Worm (Caenorhabditis elegans) whole organism, L1 larva: ENCODE data around the gene B0361.11.
A peak's percentile ranks its signal among the peaks of the same experiment; 100 is the strongest.

Experiments used
- C16A3.4 ChIP-seq: fragments of 150-350 bp; optimal IDR thresholded peaks from 2 replicates; lab custom pipeline; 2014; ENCODE audit warnings: missing biosample characterization, missing genetic modification characterization
- aha-1 ChIP-seq: fragments of 150-350 bp; optimal IDR thresholded peaks from 2 replicates; lab custom pipeline; 2014; ENCODE audit warnings: missing biosample characterization, missing genetic modification characterization
- ama-1 ChIP-seq: fragments of 150-350 bp; optimal IDR thresholded peaks from 2 replicates; lab custom pipeline; 2014
- ceh-88 ChIP-seq: fragments of 200-800 bp; sonication (Bioruptor generic); IDR thresholded peaks from 2 replicates; pipeline ENCODE4 v1.3.6; 2022; ENCODE audit warnings: missing genetic modification characterization, missing compliant biosample characterization
- ces-1 ChIP-seq: fragments of 150-350 bp; optimal IDR thresholded peaks from 2 replicates; lab custom pipeline; 2014; ENCODE audit warnings: missing biosample characterization, missing genetic modification reagents, missing genetic modification characterization
- efl-1 ChIP-seq, 4 experiments: fragments of 150-350 bp; optimal IDR thresholded peaks in 3 of 4; peaks in 1 of 4; 1 replicate in 1 of 4; 2 replicates in 3 of 4; lab custom pipeline; 2014; ENCODE audit warnings: missing biosample characterization in 2 of 4, missing genetic modification characterization in 2 of 4, missing genetic modification reagents in 2 of 4
- efl-3 ChIP-seq: fragments of 200-800 bp; sonication (Bioruptor generic); optimal IDR thresholded peaks from 2 replicates; lab custom pipeline; 2018; ENCODE audit warnings: mild to moderate bottlenecking, missing genetic modification characterization, missing compliant biosample characterization
- egl-13 ChIP-seq: sonication (generic microtip); optimal IDR thresholded peaks from 2 replicates; lab custom pipeline; 2016; ENCODE audit warnings: missing genotype, missing genetic modification reagents, missing genetic modification characterization, missing compliant biosample characterization
- elt-2 ChIP-seq: sonication (generic microtip); optimal IDR thresholded peaks from 2 replicates; lab custom pipeline; 2016; ENCODE audit warnings: missing genetic modification characterization, mild to moderate bottlenecking, inconsistent platforms, missing compliant biosample characterization, missing genetic modification reagents
- elt-3 ChIP-seq, 6 experiments: fragments of 150-350 bp in 1 of 6; sonication (generic microtip); optimal IDR thresholded peaks; 2 replicates each; lab custom pipeline; 2017 to 2018; ENCODE audit warnings: missing biosample characterization in 6 of 6, missing genetic modification characterization in 6 of 6, inconsistent platforms in 1 of 6
- ets-5 ChIP-seq: fragments of 200-800 bp; sonication (Bioruptor generic); IDR thresholded peaks from 2 replicates; pipeline ENCODE4 v1.3.6; 2022; ENCODE audit warnings: missing genetic modification characterization, missing compliant biosample characterization
- jun-1 ChIP-seq: fragments of 150-350 bp; optimal IDR thresholded peaks from 2 replicates; lab custom pipeline; 2014; ENCODE audit warnings: missing biosample characterization, missing genetic modification reagents, missing genetic modification characterization
- lin-14 ChIP-seq: fragments of 200-800 bp; sonication (Bioruptor generic); optimal IDR thresholded peaks from 2 replicates; lab custom pipeline; 2018; ENCODE audit warnings: mild to moderate bottlenecking, missing genetic modification characterization, moderate library complexity, missing compliant biosample characterization
- lin-15B ChIP-seq: fragments of 150-350 bp; sonication (generic microtip); optimal IDR thresholded peaks from 3 replicates; lab custom pipeline; 2014; ENCODE audit warnings: missing biosample characterization, missing genetic modification characterization
- lin-35 ChIP-seq, 2 experiments: fragments of 150-350 bp; optimal IDR thresholded peaks; 2 replicates each; lab custom pipeline; 2014; ENCODE audit warnings: missing biosample characterization in 2 of 2, missing genetic modification characterization in 2 of 2, missing genetic modification reagents in 2 of 2
- lin-39 ChIP-seq: fragments of 150-350 bp; optimal IDR thresholded peaks from 2 replicates; lab custom pipeline; 2014; ENCODE audit warnings: missing biosample characterization, missing genetic modification reagents, missing genetic modification characterization
- lir-3 ChIP-seq: sonication (generic microtip); optimal IDR thresholded peaks from 2 replicates; lab custom pipeline; 2016; ENCODE audit warnings: mild to moderate bottlenecking, missing genetic modification characterization, moderate library complexity, missing compliant biosample characterization; ENCODE audit not compliant: poor library complexity
- lsy-2 ChIP-seq, 2 experiments: fragments of 150-350 bp; optimal IDR thresholded peaks; 2 replicates each; lab custom pipeline; 2014; ENCODE audit warnings: missing biosample characterization in 2 of 2, missing genetic modification characterization in 2 of 2
- mdl-1 ChIP-seq, 2 experiments: fragments of 150-350 bp; optimal IDR thresholded peaks; 2 replicates each; lab custom pipeline; 2014 to 2017; ENCODE audit warnings: missing biosample characterization in 2 of 2, missing genetic modification characterization in 2 of 2, inconsistent platforms in 1 of 2
- mep-1 ChIP-seq: fragments of 150-350 bp; optimal IDR thresholded peaks from 2 replicates; lab custom pipeline; 2014; ENCODE audit warnings: missing biosample characterization, missing genetic modification characterization
- nhr-11 ChIP-seq: fragments of 150-350 bp; optimal IDR thresholded peaks from 2 replicates; lab custom pipeline; 2014; ENCODE audit warnings: missing biosample characterization, missing genetic modification characterization
- nhr-12 ChIP-seq: sonication (generic microtip); optimal IDR thresholded peaks from 2 replicates; lab custom pipeline; 2017; ENCODE audit warnings: missing biosample characterization, missing genetic modification characterization
- nhr-20 ChIP-seq: sonication (generic microtip); optimal IDR thresholded peaks from 2 replicates; lab custom pipeline; 2016; ENCODE audit warnings: mild to moderate bottlenecking, missing genetic modification characterization, missing compliant biosample characterization
- nhr-28 ChIP-seq: fragments of 150-350 bp; optimal IDR thresholded peaks from 2 replicates; lab custom pipeline; 2014; ENCODE audit warnings: missing biosample characterization, missing genetic modification characterization
- nhr-85 ChIP-seq: sonication (generic microtip); peaks from one replicate; lab custom pipeline; 2016; ENCODE audit warnings: missing genetic modification characterization, inconsistent platforms, missing compliant biosample characterization
- nhr-90 ChIP-seq: sonication (generic microtip); optimal IDR thresholded peaks from 2 replicates; lab custom pipeline; 2016; ENCODE audit warnings: mild to moderate bottlenecking, missing genetic modification characterization, missing compliant biosample characterization; ENCODE audit not compliant: poor library complexity
- rnt-1 ChIP-seq: sonication (generic microtip); optimal IDR thresholded peaks from 2 replicates; lab custom pipeline; 2016; ENCODE audit warnings: mild to moderate bottlenecking, missing genetic modification characterization, moderate library complexity, missing compliant biosample characterization
- snpc-4 ChIP-seq: fragments of 150-350 bp; optimal IDR thresholded peaks from 2 replicates; lab custom pipeline; 2014; ENCODE audit warnings: missing biosample characterization, missing genetic modification characterization
- swsn-7 ChIP-seq: sonication (generic microtip); optimal IDR thresholded peaks from 2 replicates; lab custom pipeline; 2016; ENCODE audit warnings: missing genetic modification characterization, missing compliant biosample characterization
- tbx-2 ChIP-seq: sonication (generic microtip); optimal IDR thresholded peaks from 2 replicates; lab custom pipeline; 2016; ENCODE audit warnings: missing genetic modification characterization, missing compliant biosample characterization
- unc-130 ChIP-seq: fragments of 150-350 bp; optimal IDR thresholded peaks from 2 replicates; lab custom pipeline; 2017; ENCODE audit warnings: missing biosample characterization, missing genetic modification characterization, inconsistent platforms
- unc-98 ChIP-seq: fragments of 200-800 bp; sonication (Bioruptor generic); IDR thresholded peaks from 2 replicates; pipeline ENCODE4 v1.3.6; 2022; ENCODE audit warnings: missing genetic modification characterization, missing compliant biosample characterization
- vab-15 ChIP-seq: sonication (generic microtip); optimal IDR thresholded peaks from 2 replicates; lab custom pipeline; 2017; ENCODE audit warnings: missing genotype, mild to moderate bottlenecking, missing genetic modification characterization, missing compliant biosample characterization
- xbp-1 ChIP-seq: sonication (generic microtip); optimal IDR thresholded peaks from 2 replicates; lab custom pipeline; 2016; ENCODE audit warnings: missing genetic modification characterization, missing compliant biosample characterization
- zip-4 ChIP-seq: fragments of 200-800 bp; sonication (Bioruptor generic); optimal IDR thresholded peaks from 2 replicates; lab custom pipeline; 2018; ENCODE audit warnings: mild to moderate bottlenecking, missing genetic modification characterization, moderate library complexity, missing compliant biosample characterization
- ztf-11 ChIP-seq, 2 experiments: sonication (generic microtip); optimal IDR thresholded peaks; 2 replicates each; lab custom pipeline; 2016 to 2017; ENCODE audit warnings: missing genetic modification characterization in 2 of 2, missing biosample characterization in 1 of 2, missing compliant biosample characterization in 1 of 2

Gene B0361.11

DNA sequence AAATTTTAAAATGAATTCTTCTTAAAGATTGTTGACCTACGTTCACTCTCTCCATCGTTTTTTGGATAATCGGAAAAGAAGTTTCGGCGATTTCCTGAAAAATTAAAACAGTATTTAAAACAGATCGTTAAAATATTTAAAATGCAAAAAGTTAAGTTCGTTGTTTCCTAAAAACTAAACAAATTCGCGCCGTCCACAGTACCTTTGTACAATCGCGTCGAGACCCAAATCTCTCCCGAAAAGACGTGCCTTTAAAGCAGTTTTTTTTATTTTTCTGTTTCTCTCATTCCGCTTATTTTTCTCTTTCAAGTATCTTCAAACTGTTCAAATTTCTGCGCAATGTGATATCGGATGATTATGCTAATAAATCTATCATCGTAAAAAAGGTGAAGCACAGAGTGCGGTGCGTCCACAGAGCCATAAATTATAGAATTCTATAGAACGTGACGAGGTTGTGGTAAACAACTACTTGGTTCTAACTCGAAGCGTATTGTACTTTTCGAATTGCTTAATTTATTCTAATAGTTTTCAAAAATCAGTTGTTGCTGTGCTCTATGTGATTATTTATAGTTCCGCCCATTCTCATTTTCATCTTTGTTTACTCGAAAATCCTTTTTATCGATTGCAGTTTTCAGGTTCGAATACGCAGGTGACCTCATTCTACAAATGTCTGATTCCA is 33.4 kb downstream of the B0361.11 start, which contains the start of the genes F56C9.6 and F56C9.3:
TSS of gene F56C9.6 (minus strand) at position 112 of the 679 bp plus-strand sequence.
TSS of gene F56C9.3 (plus strand) at position 629 of the 679 bp plus-strand sequence.
- TF ChIP-seq lsy-2 (tag; optimal IDR thresholded peaks at IDR 0.05; lab: Kevin White, UChicago) (no peak), efl-1 (optimal IDR thresholded peaks at IDR 0.05; lab: Kevin White, UChicago) (no peak), efl-1 (GFP tag; optimal IDR thresholded peaks at IDR 0.05 in 1 of 2; lab: Kevin White, UChicago) (no peak), efl-3 (GFP tag; lab: Kevin White, UChicago) (no peak), nhr-20 (tag; lab: Kevin White, UChicago) (no peak), tbx-2 (no peak), elt-3 (tag; optimal IDR thresholded peaks at IDR 0.05; lab: Kevin White, UChicago) (no peak), nhr-85 (tag; lab: Kevin White, UChicago) (no peak), rnt-1 (tag; lab: Kevin White, UChicago) (no peak), zip-4 (GFP tag; lab: Kevin White, UChicago) (no peak), xbp-1 (tag; lab: Kevin White, UChicago) (no peak), nhr-90 (no peak), lin-35 (GFP tag; optimal IDR thresholded peaks at IDR 0.05; lab: Kevin White, UChicago) (no peak), vab-15 (tag; lab: Kevin White, UChicago) (no peak), ztf-11 (tag; optimal IDR thresholded peaks at IDR 0.05; lab: Kevin White, UChicago) (no peak), swsn-7 (tag; lab: Kevin White, UChicago) (no peak), jun-1 (no peak), unc-130 (no peak)

DNA sequence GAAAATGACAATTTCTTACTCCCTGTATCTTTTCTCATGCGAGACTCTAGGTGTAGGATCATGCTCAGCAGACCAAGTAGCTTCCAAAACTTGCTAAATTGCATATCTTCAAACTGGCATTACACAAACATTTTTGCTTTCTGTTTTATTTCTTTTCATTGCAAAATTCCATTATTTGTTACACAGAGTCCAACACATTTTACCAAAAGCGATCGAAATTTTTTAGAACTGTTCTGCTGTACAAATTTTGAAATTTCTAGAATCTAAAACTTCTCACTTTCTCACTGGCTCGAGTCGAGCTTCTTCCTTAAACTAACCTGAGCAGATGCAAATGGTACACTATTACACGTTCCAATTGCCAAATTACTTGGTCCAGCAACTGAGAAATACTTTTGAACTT is 37.1 kb downstream of the B0361.11 start:
- TF ChIP-seq ces-1 (GFP tag; lab: Kevin White, UChicago) = no peak
- no peak for TF ChIP-seq nhr-12
- no peak for TF ChIP-seq nhr-11 (tag; lab: Kevin White, UChicago)
- TF ChIP-seq egl-13 (tag; lab: Kevin White, UChicago) = no peak
- no peak for TF ChIP-seq unc-98 (GFP tag; lab: Robert Waterston, UW)
- TF ChIP-seq aha-1 (tag; lab: Kevin White, UChicago) = no peak
- TF ChIP-seq ceh-88 (GFP tag; lab: Robert Waterston, UW) = no peak
- no peak for TF ChIP-seq mdl-1 (tag; optimal IDR thresholded peaks at IDR 0.05; lab: Kevin White, UChicago)
- TF ChIP-seq lir-3 (tag; lab: Kevin White, UChicago) = no peak
- TF ChIP-seq snpc-4 (tag; lab: Kevin White, UChicago) = no peak
- no peak for TF ChIP-seq mep-1 (tag; lab: Kevin White, UChicago)
- TF ChIP-seq ama-1 (lab: Kevin White, UChicago) = no peak
- TF ChIP-seq efl-3 (GFP tag; lab: Kevin White, UChicago) = no peak

DNA sequence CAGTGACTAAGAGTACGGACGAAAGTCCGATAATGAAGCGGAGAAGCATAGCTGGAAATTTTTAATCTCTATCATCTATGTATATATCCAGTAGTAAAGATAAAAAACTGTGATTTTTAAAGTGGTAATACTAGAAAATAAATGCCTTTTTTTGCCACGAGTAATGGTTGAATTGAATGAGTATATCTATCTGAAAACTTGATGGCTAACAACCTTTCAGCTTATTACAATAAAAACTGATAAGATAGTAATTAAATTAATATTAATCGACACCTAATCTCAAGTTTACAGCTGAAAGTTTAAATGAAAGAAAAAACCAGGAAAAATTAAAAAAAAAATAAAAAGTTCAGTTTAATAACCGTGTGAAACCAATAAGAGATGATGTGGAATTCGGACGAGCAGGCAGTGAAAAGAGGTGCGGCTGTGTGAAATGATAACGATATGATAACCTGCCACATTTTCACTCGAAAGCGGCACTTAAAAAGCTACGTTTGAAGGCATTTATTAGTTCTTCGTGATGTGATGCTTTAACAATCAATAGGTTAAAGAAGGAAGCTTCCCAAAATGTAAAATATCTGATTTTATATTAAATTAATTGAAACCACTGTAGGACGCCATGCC is 37.6 kb downstream of the B0361.11 start, which contains the start of gene nspg-6:
TSS of gene nspg-6 (minus strand) at position 51 of the 621 bp plus-strand sequence.
- TF ChIP-seq elt-2 (tag; lab: Kevin White, UChicago) (peak; percentile 14), ets-5 (GFP tag; lab: Robert Waterston, UW) (no peak)

DNA sequence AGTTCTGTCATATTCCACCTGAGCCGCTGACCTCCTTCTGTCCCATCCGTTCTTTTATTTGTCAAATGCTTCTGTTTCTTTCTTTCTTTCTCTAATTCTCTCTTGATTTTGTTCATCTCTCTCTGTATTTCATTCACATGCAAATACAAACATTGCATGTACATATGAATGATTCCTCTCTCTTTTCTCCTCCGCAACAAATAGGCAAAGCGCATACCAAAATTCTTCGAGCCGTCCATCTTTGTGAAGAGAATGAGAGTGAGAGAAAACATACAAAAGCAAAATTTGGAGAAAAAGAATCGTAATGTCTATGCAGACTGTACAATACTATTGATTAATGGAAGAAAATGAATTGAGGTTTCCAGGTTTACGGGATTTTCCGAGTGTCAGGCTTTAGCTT is 40.0 kb downstream of the B0361.11 start:
- no peak for TF ChIP-seq lin-15B (tag; lab: Kevin White, UChicago)
- no peak for TF ChIP-seq lin-39
- TF ChIP-seq vab-15 (tag; lab: Kevin White, UChicago) = no peak
- no peak for TF ChIP-seq lin-14
- TF ChIP-seq nhr-28 (tag; lab: Kevin White, UChicago) = no peak
- no peak for TF ChIP-seq efl-1 (optimal IDR thresholded peaks at IDR 0.05; lab: Kevin White, UChicago)
- peak in 1 of 2 experiments; percentile 47 for TF ChIP-seq efl-1 (GFP tag; optimal IDR thresholded peaks at IDR 0.05 in 1 of 2; lab: Kevin White, UChicago)
- TF ChIP-seq C16A3.4 (tag; lab: Kevin White, UChicago) = no peak
